Fruit fly (Drosophila melanogaster) ovary, adult (tissue): Measurements from ENCODE around the gene mEFG1.

Experiments
- CG17801 ChIP-seq: fragments of 200-800 bp; optimal IDR thresholded peaks from 2 replicates; lab custom pipeline; 2019; ENCODE audit warnings: missing biosample characterization, mild to moderate bottlenecking, missing genetic modification characterization, moderate library complexity; ENCODE audit not compliant: partially characterized antibody

The mEFG1 gene

DNA sequence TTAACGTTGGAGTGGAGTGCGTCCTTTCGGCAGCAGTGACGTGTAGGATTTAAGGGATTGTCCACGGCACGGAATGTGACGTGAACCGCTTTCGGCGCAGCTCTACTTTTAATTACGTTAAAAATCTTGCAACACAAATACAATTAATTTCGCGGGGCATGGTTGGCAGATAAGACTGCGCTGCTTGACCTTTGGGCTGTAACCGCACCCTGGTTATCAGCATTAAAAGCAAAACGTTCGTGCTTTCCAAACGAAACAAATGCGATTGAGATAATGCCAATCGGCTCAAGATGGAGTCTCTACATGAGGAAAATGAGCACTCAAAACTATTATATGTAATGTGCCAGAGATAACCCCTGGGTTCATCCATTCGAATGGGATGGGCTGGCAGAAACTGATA is 9.3 kb downstream of the mEFG1 start:
- no peak for TF ChIP-seq CG17801 (GFP tag; lab: Kevin White, UChicago)

DNA sequence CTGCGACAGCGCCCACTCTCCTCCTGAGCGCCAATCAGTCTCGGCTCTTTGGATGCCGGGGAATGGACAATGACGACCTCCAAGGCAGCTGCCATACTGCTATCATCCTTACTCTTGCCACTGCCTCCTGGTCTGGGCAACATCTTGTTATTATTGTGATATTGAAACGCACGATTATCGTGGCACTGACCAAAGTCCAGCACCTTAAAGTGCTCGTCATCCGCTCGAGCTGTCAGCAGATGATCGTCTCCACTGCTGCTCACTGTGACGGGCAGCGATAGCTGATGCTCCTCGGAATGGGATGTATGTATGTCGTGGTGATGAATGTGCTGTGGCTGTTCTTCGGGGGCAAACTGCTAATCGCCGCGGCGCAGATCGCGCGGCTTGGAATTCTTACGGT is 15.2 kb downstream of the mEFG1 start:
- no peak for TF ChIP-seq CG17801 (GFP tag; lab: Kevin White, UChicago)

- TF ChIP-seq CG17801 (GFP tag; lab: Kevin White, UChicago): peak; percentile 75
These were observed 18.8 kb downstream of the mEFG1 start, which contains the start of gene CG4502 for dm6 chr2L:7204172-7204482. Gene CG4502, minus strand, starts transcription at chr2L:7204264.

dm6 chr2L:7203411-7204171 is 19.3 kb downstream of the mEFG1 start:
- no peak for TF ChIP-seq CG17801 (GFP tag; lab: Kevin White, UChicago)

DNA sequence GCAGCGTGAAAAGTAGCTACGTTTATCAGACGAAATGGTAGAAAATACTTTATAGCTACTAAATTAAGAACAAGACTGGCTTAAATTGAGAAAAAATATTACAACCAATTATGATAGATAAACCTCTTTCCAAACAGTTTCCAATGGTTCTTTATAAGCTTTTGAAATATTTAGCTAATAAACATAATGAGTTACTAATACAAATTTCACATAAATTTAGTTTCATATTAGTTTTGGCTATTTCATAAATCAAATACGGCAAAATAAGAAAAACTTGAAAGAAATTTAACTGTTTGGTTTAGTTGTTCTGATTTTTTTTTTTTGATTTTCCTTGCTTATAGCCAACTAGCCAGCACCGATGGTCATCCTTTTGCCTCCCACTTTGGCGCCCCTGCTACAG is 22.7 kb downstream of the mEFG1 start:
- TF ChIP-seq CG17801 (GFP tag; lab: Kevin White, UChicago): no peak

DNA sequence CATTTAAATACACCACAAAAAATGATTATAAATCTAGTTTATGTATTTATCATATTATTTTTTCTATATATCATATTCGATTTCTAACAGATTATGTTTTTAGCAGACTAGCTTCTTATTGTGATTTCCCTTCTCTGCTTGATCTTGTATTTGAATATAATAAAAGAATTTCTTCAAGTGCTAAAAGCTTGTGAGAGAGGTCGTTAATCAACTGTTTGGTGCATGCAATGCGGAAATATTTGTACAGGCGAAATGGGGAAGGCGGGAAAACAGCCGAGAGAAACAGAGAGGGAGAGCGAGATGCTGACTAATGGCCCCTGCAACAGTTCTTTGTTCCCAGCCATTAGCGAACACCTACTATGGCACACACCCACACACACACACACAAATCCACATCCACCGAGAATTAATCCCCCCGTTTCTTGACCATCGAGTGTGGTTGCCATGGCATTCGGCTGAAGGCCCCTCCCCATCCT is 23.2 kb downstream of the mEFG1 start:
- TF ChIP-seq CG17801 (GFP tag; lab: Kevin White, UChicago): no peak

- no peak for TF ChIP-seq CG17801 (GFP tag; lab: Kevin White, UChicago)
These were observed 24.3 kb downstream of the mEFG1 start for dm6 chr2L:7198618-7199017.

DNA sequence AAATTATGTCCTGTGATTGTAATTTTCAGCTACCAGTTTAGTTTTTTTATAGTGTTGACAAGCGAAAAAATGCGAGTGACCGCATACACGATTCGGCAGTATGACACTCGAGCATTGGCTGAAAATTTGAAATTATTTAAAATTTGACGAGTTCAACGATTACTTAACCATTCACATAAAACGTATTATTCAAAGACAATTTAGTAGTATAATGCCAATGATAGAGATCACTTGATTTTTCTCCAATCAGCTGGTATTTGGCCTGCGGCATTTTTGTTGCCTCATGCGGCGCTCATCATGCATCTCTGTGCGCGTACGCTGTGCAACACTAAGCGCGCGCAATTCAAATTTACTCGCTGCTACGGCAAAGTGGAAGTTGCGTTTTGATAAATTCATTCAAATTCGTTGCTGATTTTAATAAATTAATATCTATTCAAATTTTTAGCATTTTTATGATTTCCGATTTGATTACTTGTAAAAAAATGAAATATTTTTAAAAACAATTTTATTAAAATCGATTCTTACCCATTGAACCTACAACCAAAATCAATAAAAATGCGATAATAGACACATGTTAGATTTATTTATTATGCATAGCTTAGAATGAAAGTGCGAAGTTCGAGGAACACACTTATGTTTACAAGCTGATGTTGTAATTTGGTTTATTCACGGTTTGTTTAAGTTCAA is 28.4 kb downstream of the mEFG1 start, which contains the start of gene CG4497:
TSS of gene CG4497 (minus strand) at position 238 of the 687 bp plus-strand sequence.
- TF ChIP-seq CG17801 (GFP tag; lab: Kevin White, UChicago): peak; percentile 90

DNA sequence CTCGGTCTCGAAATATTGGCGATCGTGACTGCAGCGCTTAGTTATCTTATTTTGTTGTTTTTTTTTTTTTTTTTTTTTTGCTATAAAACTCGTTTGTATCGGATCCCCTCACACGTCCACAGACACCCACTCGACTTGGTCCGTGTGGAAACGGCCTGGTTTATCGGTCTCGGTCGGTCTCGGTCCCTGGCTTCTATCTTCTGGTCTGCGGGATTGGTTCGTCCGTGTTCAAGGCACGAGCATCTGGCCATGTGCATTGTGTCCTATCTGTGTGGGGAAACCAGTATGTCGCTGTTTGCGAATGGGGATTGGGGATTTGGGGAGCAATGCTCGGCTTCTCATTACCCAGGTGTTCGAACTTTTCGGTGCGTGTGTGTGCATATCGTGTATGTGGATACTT is 33.2 kb downstream of the mEFG1 start, which contains the start of gene CG4496:
TSS of gene CG4496 (minus strand) at position 337 of the 400 bp plus-strand sequence.
- no peak for TF ChIP-seq CG17801 (GFP tag; lab: Kevin White, UChicago)

DNA sequence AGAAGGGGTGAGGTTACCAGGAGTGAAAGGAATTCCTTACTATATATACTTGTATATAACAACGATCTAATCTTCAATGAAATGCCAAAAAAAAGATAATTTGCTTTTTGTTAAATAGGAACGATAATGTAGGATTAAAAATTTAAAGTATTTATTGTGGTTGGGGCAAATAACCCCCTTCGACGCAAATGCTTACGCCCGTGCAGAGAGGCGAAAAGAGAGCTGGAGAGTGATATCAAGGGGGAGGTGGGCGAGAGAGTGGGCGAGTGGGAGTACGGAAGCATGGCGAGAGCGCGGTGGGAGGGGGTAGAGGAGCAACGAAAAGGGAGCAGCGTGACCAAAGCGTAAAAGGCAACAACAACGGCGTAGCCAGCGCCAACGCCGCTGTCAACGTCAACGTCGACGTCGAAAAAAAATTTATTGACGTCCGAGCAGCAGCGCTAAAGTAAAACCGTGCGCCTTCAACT is 34.3 kb downstream of the mEFG1 start:
- peak; percentile 97 for TF ChIP-seq CG17801 (GFP tag; lab: Kevin White, UChicago)

DNA sequence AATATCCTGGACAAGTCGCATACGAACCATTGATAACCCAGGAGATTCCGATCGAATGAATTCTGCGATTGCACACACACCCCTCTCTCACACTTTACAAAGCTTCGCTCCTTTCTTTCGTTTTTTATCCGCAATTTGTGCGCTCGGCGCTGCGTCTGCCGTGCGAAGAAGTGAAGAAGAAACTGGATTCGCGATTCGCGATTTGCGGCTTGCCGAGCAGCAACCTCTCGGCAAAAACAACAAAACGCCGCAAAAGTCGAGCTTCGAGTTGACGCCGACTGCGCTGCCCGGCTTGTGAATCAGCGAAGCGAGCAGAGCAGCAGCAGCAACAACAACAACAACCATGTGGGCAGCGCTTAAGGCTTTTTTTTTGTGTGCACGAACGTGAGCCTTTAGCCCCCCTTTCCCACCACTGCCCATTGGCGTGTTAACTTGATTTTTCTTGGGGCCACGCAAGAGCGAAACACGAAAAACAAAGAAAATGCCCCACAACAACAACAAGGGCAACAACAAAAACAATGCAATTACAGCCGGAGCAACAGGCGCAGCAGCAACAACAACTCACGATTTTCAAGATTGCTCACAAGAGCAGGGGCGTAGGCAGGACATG is 34.9 kb downstream of the mEFG1 start:
- no peak for TF ChIP-seq CG17801 (GFP tag; lab: Kevin White, UChicago)

DNA sequence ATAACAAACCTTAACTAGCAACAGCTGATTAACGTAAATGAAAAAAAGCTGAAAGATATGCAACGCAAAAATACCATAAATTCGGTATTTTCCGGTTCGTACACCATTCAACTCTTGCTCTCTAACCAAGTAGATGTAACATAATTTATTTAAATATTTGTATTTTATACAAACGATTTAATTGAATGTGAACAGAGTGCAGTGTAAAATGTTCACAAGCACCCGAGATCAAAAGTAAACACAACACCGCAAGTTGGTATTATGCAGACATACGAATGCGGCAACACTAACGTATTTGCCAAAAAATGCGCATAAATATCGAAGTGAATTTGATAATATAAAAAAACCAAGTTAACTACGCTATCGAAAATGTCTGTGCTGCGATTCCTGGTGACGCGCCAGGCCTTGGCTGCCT is 40.9 kb downstream of the mEFG1 start, which contains the start of gene MICU1:
TSS of gene MICU1 (plus strand) at position 257 of the 415 bp plus-strand sequence.
- peak; percentile 13 for TF ChIP-seq CG17801 (GFP tag; lab: Kevin White, UChicago)

DNA sequence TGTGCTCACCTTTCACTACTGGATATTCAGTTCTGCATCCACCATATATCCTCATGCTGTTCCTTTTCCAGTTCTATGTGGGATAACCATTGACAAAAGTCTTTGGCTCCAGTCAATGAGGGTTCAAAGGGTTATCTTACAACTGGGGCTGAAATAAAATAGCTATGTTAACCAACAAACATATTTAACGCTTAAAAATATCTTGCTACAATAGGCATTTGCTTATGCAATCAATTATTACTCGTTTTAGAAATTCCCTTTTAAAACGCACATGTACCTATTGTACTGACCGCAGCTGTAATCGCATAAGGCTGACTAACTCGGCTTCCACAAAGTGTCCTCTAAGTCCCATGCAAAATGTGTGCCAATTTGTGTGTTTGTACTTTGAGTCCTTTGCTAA is 43.6 kb downstream of the mEFG1 start:
- TF ChIP-seq CG17801 (GFP tag; lab: Kevin White, UChicago): no peak

- no peak for TF ChIP-seq CG17801 (GFP tag; lab: Kevin White, UChicago)
These were observed 47.1 kb downstream of the mEFG1 start for dm6 chr2L:7175786-7176185.

- TF ChIP-seq CG17801 (GFP tag; lab: Kevin White, UChicago): no peak
These were observed 48.5 kb downstream of the mEFG1 start for dm6 chr2L:7174351-7174750.
